Worm (Caenorhabditis elegans): ENCODE results near the gene cyp-33C2.

DNA sequence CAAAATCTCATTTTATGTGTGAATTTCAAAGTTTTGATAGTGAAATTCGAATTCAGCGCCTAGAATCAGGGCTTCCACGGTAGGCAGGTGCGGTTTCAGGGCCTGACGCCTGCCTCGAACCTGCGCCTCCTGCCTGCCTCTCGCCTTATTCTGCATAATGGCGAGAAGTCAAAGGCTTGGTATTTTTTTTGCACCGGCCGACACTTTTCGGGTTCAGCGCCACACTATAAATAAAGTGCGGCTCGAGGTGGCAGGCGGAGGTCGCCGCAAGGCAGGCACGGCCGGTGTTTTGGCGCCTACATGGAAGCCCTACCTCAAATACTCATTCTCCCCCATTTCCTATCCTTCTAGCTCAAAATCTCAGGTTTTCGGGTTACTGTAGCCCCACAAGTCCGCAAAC lies 17.1 kb downstream of the cyp-33C2 start:
- TF ChIP-seq ztf-23 (GFP tag; IDR thresholded peaks at IDR 0.05) (no peak), ztf-29 (GFP tag; IDR thresholded peaks at IDR 0.05) (no peak), med-1 (GFP tag; optimal IDR thresholded peaks at IDR 0.05; ENCODE audit: insufficient read depth) (no peak), klf-2 (GFP tag; conservative IDR thresholded peaks at IDR 0.05) (no peak), flt-1 (GFP tag; IDR thresholded peaks at IDR 0.05) (no peak), cog-1 (tag; optimal IDR thresholded peaks at IDR 0.05) (no peak), tab-1 (GFP tag; IDR thresholded peaks at IDR 0.05) (no peak)

Data from whole organism, midembryonic.